Worm (Caenorhabditis elegans): ENCODE results near the gene asp-18.

DNA sequence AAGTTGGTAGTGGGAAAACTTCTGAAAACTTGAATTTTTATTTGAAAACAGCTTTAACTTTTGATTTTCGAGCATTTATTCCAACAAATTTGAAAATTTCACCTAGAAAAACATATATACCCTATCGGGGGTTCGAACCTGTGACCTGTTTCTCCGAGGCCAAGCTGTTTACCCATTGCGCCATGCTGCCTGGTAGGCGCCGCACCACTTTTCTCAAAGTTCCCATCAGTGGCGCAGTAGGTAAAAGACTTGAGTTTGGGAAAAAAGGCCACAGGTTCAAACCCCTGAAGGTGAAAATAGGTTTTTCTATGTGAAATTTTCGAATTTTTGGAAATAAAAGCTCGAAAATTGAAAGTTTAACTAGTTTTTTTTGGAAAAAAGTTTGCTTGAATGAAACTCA lies 49.1 kb upstream of the asp-18 start:
- no peak for TF ChIP-seq ztf-23 (GFP tag; IDR thresholded peaks at IDR 0.05)
- no peak for TF ChIP-seq cog-1 (tag; optimal IDR thresholded peaks at IDR 0.05)
- TF ChIP-seq flt-1 (GFP tag; IDR thresholded peaks at IDR 0.05), result no peak

Measured in whole organism, midembryonic.